Worm (Caenorhabditis elegans) whole organism, L2 larva: Measurements from ENCODE around the gene F46G11.4.
A peak's percentile ranks its signal among the peaks of the same experiment; 100 is the strongest.

Experiments used
- C34F6.9 ChIP-seq: fragments of 150-350 bp; optimal IDR thresholded peaks from 2 replicates; lab custom pipeline; 2014; ENCODE audit warnings: missing biosample characterization, missing genetic modification characterization
- F13H6.1 ChIP-seq: sonication (generic microtip); optimal IDR thresholded peaks from 2 replicates; lab custom pipeline; 2016; ENCODE audit warnings: missing genetic modification characterization, missing compliant biosample characterization
- R02D3.7 ChIP-seq: fragments of 150-350 bp; optimal IDR thresholded peaks from 2 replicates; lab custom pipeline; 2014; ENCODE audit warnings: missing biosample characterization, missing genetic modification characterization
- Y55F3AM.14 ChIP-seq: fragments of 200-800 bp; sonication (Bioruptor generic); optimal IDR thresholded peaks from 2 replicates; lab custom pipeline; 2018; ENCODE audit warnings: mild to moderate bottlenecking, missing genetic modification characterization, missing compliant biosample characterization
- ZK546.5 ChIP-seq: sonication (generic microtip); optimal IDR thresholded peaks from 2 replicates; lab custom pipeline; 2017; ENCODE audit warnings: missing biosample characterization, missing genetic modification characterization
- alr-1 ChIP-seq: fragments of 150-350 bp; optimal IDR thresholded peaks from 2 replicates; lab custom pipeline; 2014; ENCODE audit warnings: missing biosample characterization, missing genetic modification characterization
- aly-2 ChIP-seq: fragments of 150-350 bp; optimal IDR thresholded peaks from 2 replicates; lab custom pipeline; 2014; ENCODE audit warnings: missing biosample characterization, missing genetic modification characterization
- ama-1 ChIP-seq: fragments of 150-350 bp; optimal IDR thresholded peaks from 2 replicates; lab custom pipeline; 2018; ENCODE audit warnings: inconsistent platforms
- blmp-1 ChIP-seq: sonication (generic microtip); optimal IDR thresholded peaks from 2 replicates; lab custom pipeline; 2017; ENCODE audit warnings: missing genetic modification characterization, mild to moderate bottlenecking, missing compliant biosample characterization, antibody characterized with exemption, moderate library complexity; ENCODE audit not compliant: insufficient read depth
- ceh-16 ChIP-seq: fragments of 150-350 bp; optimal IDR thresholded peaks from 2 replicates; lab custom pipeline; 2014; ENCODE audit warnings: missing biosample characterization, missing genetic modification characterization
- ceh-82 ChIP-seq: fragments of 150-350 bp; optimal IDR thresholded peaks from 2 replicates; lab custom pipeline; 2014; ENCODE audit warnings: missing biosample characterization, missing genetic modification characterization
- crh-2 ChIP-seq: sonication (generic microtip); optimal IDR thresholded peaks from 2 replicates; lab custom pipeline; 2017; ENCODE audit warnings: missing biosample characterization, missing genetic modification characterization
- dmd-4 ChIP-seq: sonication (generic microtip); optimal IDR thresholded peaks from 2 replicates; lab custom pipeline; 2017; ENCODE audit warnings: missing biosample characterization, missing genetic modification characterization
- egl-27 ChIP-seq: sonication (generic microtip); optimal IDR thresholded peaks from 3 replicates; lab custom pipeline; 2017; ENCODE audit warnings: missing biosample characterization, missing genetic modification reagents, missing genetic modification characterization
- elt-3 ChIP-seq: sonication (generic microtip); optimal IDR thresholded peaks from 2 replicates; lab custom pipeline; 2017; ENCODE audit warnings: missing biosample characterization, missing genetic modification characterization
- fos-1 ChIP-seq: fragments of 150-350 bp; optimal IDR thresholded peaks from 2 replicates; lab custom pipeline; 2014; ENCODE audit warnings: missing biosample characterization, missing genetic modification characterization
- gmeb-1 ChIP-seq: fragments of 150-350 bp; optimal IDR thresholded peaks from 2 replicates; lab custom pipeline; 2014; ENCODE audit warnings: missing biosample characterization, missing genetic modification characterization
- lin-11 ChIP-seq: fragments of 150-350 bp; sonication (generic microtip); optimal IDR thresholded peaks from 2 replicates; lab custom pipeline; 2014; ENCODE audit warnings: missing biosample characterization, missing genetic modification characterization, inconsistent platforms, mixed read lengths
- lin-13 ChIP-seq: fragments of 150-350 bp; optimal IDR thresholded peaks from 2 replicates; lab custom pipeline; 2014; ENCODE audit warnings: missing biosample characterization, missing genetic modification reagents, missing genetic modification characterization
- lin-39 ChIP-seq: fragments of 150-350 bp; optimal IDR thresholded peaks from 2 replicates; lab custom pipeline; 2014; ENCODE audit warnings: missing biosample characterization, missing genetic modification reagents, missing genetic modification characterization
- lsy-2 ChIP-seq, 2 experiments: fragments of 150-350 bp in 1 of 2; sonication (generic microtip) in 1 of 2; optimal IDR thresholded peaks; 2 replicates each; lab custom pipeline; 2014 to 2017; ENCODE audit warnings: missing biosample characterization in 2 of 2, missing genetic modification characterization in 2 of 2
- mab-5 ChIP-seq: fragments of 150-350 bp; optimal IDR thresholded peaks from 2 replicates; lab custom pipeline; 2014; ENCODE audit warnings: missing biosample characterization, missing genetic modification characterization
- mbf-1 ChIP-seq: sonication (generic microtip); optimal IDR thresholded peaks from 2 replicates; lab custom pipeline; 2017; ENCODE audit warnings: missing biosample characterization, missing genetic modification characterization
- mdl-1 ChIP-seq, 2 experiments: fragments of 150-350 bp in 1 of 2; sonication (generic microtip) in 1 of 2; optimal IDR thresholded peaks; 2 replicates each; lab custom pipeline; 2017; ENCODE audit warnings: missing biosample characterization in 2 of 2, missing genetic modification characterization in 2 of 2
- nhr-10 ChIP-seq: sonication (generic microtip); optimal IDR thresholded peaks from 2 replicates; lab custom pipeline; 2017; ENCODE audit warnings: missing biosample characterization, missing genetic modification characterization
- nhr-11 ChIP-seq: fragments of 150-350 bp; optimal IDR thresholded peaks from 2 replicates; lab custom pipeline; 2014; ENCODE audit warnings: missing biosample characterization, missing genetic modification characterization
- nhr-12 ChIP-seq: fragments of 150-350 bp; optimal IDR thresholded peaks from 2 replicates; lab custom pipeline; 2014; ENCODE audit warnings: missing biosample characterization, missing genetic modification characterization
- nhr-129 ChIP-seq: fragments of 150-350 bp; optimal IDR thresholded peaks from 2 replicates; lab custom pipeline; 2014; ENCODE audit warnings: missing biosample characterization, missing genetic modification characterization
- nhr-21 ChIP-seq: fragments of 150-350 bp; optimal IDR thresholded peaks from 2 replicates; lab custom pipeline; 2014; ENCODE audit warnings: missing biosample characterization, missing genetic modification characterization
- nhr-23 ChIP-seq: fragments of 150-350 bp; optimal IDR thresholded peaks from 2 replicates; lab custom pipeline; 2014; ENCODE audit warnings: missing biosample characterization, missing genetic modification reagents, missing genetic modification characterization
- nhr-237 ChIP-seq: fragments of 150-350 bp; optimal IDR thresholded peaks from 2 replicates; lab custom pipeline; 2014; ENCODE audit warnings: missing biosample characterization, missing genetic modification characterization
- nhr-25 ChIP-seq: fragments of 150-350 bp; sonication (generic microtip); optimal IDR thresholded peaks from 3 replicates; lab custom pipeline; 2014; ENCODE audit warnings: missing biosample characterization, missing genetic modification characterization
- nhr-6 ChIP-seq: fragments of 150-350 bp; optimal IDR thresholded peaks from 2 replicates; lab custom pipeline; 2014; ENCODE audit warnings: missing biosample characterization, missing genetic modification characterization
- nhr-77 ChIP-seq: fragments of 150-350 bp; optimal IDR thresholded peaks from 2 replicates; lab custom pipeline; 2014; ENCODE audit warnings: missing biosample characterization, missing genetic modification characterization
- peb-1 ChIP-seq: fragments of 150-350 bp; optimal IDR thresholded peaks from 2 replicates; lab custom pipeline; 2014; ENCODE audit warnings: missing biosample characterization, missing genetic modification characterization
- sem-4 ChIP-seq: fragments of 150-350 bp; optimal IDR thresholded peaks from 2 replicates; lab custom pipeline; 2014; ENCODE audit warnings: missing biosample characterization, missing genetic modification reagents, missing genetic modification characterization
- skn-1 ChIP-seq: sonication (generic microtip); optimal IDR thresholded peaks from 2 replicates; lab custom pipeline; 2017; ENCODE audit warnings: missing biosample characterization, missing genetic modification characterization
- sma-3 ChIP-seq: sonication (generic microtip); optimal IDR thresholded peaks from 2 replicates; lab custom pipeline; 2016; ENCODE audit warnings: missing genetic modification reagents, missing genetic modification characterization, missing compliant biosample characterization
- sma-9 ChIP-seq, 2 experiments: fragments of 150-350 bp in 1 of 2; sonication (generic microtip) in 1 of 2; optimal IDR thresholded peaks; 2 replicates each; lab custom pipeline; 2014 to 2016; ENCODE audit warnings: missing genetic modification characterization in 2 of 2, mild to moderate bottlenecking in 1 of 2, missing biosample characterization in 1 of 2, missing compliant biosample characterization in 1 of 2, missing genetic modification reagents in 1 of 2, moderate library complexity in 1 of 2
- snpc-4 ChIP-seq: fragments of 150-350 bp; optimal IDR thresholded peaks from 2 replicates; lab custom pipeline; 2014; ENCODE audit warnings: missing biosample characterization, missing genetic modification characterization
- unc-39 ChIP-seq: fragments of 150-350 bp; optimal IDR thresholded peaks from 2 replicates; lab custom pipeline; 2014; ENCODE audit warnings: missing biosample characterization, missing genetic modification characterization
- unc-55 ChIP-seq: fragments of 150-350 bp; sonication (generic microtip); optimal IDR thresholded peaks from 3 replicates; lab custom pipeline; 2014; ENCODE audit warnings: missing biosample characterization, missing genetic modification reagents, missing genetic modification characterization
- unc-62 ChIP-seq: fragments of 150-350 bp; optimal IDR thresholded peaks from 2 replicates; lab custom pipeline; 2014; ENCODE audit warnings: missing biosample characterization, missing genetic modification reagents, missing genetic modification characterization
- zag-1 ChIP-seq: fragments of 150-350 bp; optimal IDR thresholded peaks from 2 replicates; lab custom pipeline; 2014; ENCODE audit warnings: missing biosample characterization, missing genetic modification characterization
- ztf-1 ChIP-seq: fragments of 200-800 bp; sonication (Bioruptor generic); conservative IDR thresholded peaks from 2 replicates; pipeline ENCODE4 v1.3.6; 2022; ENCODE audit warnings: missing genetic modification characterization, missing compliant biosample characterization
- ztf-11 ChIP-seq: sonication (generic microtip); optimal IDR thresholded peaks from 2 replicates; lab custom pipeline; 2017; ENCODE audit warnings: missing biosample characterization, missing genetic modification characterization
- ztf-4 ChIP-seq: fragments of 150-350 bp; optimal IDR thresholded peaks from 2 replicates; lab custom pipeline; 2014; ENCODE audit warnings: missing biosample characterization, missing genetic modification characterization

The F46G11.4 gene

ce11 chrX:5811997-5812562 lies 13.5 kb upstream of the F46G11.4 start:
- TF ChIP-seq nhr-6 (tag; lab: Kevin White, UChicago) = no peak
- peak; percentile 46 for TF ChIP-seq nhr-129 (tag; lab: Kevin White, UChicago)
- peak; percentile 3 for TF ChIP-seq lin-13 (GFP tag; lab: Kevin White, UChicago)
- peak; percentile 83 for TF ChIP-seq nhr-21 (tag; lab: Kevin White, UChicago)
- TF ChIP-seq zag-1 (tag; lab: Kevin White, UChicago) = peak; percentile 63
- TF ChIP-seq unc-62 (GFP tag; lab: Kevin White, UChicago) = peak; percentile 20
- no peak for TF ChIP-seq ztf-11
- no peak for TF ChIP-seq ceh-82 (tag; lab: Kevin White, UChicago)
- peak; percentile 41 for TF ChIP-seq unc-55 (GFP tag; lab: Kevin White, UChicago)
- TF ChIP-seq nhr-23 (tag; lab: Kevin White, UChicago) = no peak
- TF ChIP-seq sem-4 (tag; lab: Kevin White, UChicago) = peak; percentile 91
- TF ChIP-seq crh-2 (tag; lab: Kevin White, UChicago) = peak; percentile 68
- peak; percentile 66 for TF ChIP-seq lin-39 (tag; lab: Kevin White, UChicago)
- no peak for TF ChIP-seq gmeb-1
- TF ChIP-seq skn-1 (tag; lab: Kevin White, UChicago) = no peak
- TF ChIP-seq nhr-77 = no peak
- TF ChIP-seq sma-9 (GFP tag; optimal IDR thresholded peaks at IDR 0.05; lab: Kevin White, UChicago) = peak; percentile 87
- no peak for TF ChIP-seq sma-9 (tag; optimal IDR thresholded peaks at IDR 0.05; lab: Kevin White, UChicago)
- TF ChIP-seq nhr-237 (tag; lab: Kevin White, UChicago) = no peak
- TF ChIP-seq lsy-2 (tag; optimal IDR thresholded peaks at IDR 0.05; lab: Kevin White, UChicago) = peak in 1 of 2 experiments; percentile 76
- TF ChIP-seq snpc-4 (tag; lab: Kevin White, UChicago) = no peak
- TF ChIP-seq nhr-10 = no peak
- TF ChIP-seq Y55F3AM.14 = peak; percentile 98
- peak; percentile 76 for TF ChIP-seq egl-27 (tag; lab: Kevin White, UChicago)
- TF ChIP-seq lin-11 (tag; lab: Kevin White, UChicago) = peak; percentile 47
- TF ChIP-seq sma-3 (GFP tag; lab: Kevin White, UChicago) = peak; percentile 58
- no peak for TF ChIP-seq blmp-1 (tag; lab: Kevin White, UChicago)
- TF ChIP-seq mdl-1 (tag; optimal IDR thresholded peaks at IDR 0.05; lab: Kevin White, UChicago) = peak; percentile 68 to 81
- peak; percentile 51 for TF ChIP-seq C34F6.9 (tag; lab: Kevin White, UChicago)
- no peak for TF ChIP-seq ztf-4 (tag; lab: Kevin White, UChicago)
- TF ChIP-seq dmd-4 (tag; lab: Kevin White, UChicago) = no peak
- TF ChIP-seq peb-1 (tag; lab: Kevin White, UChicago) = peak; percentile 94
- TF ChIP-seq F13H6.1 = peak; percentile 100
- TF ChIP-seq ceh-16 (tag; lab: Kevin White, UChicago) = no peak
- peak; percentile 49 for TF ChIP-seq fos-1 (tag; lab: Kevin White, UChicago)

- no peak for TF ChIP-seq zag-1 (tag; lab: Kevin White, UChicago)
- no peak for TF ChIP-seq aly-2 (tag; lab: Kevin White, UChicago)
- TF ChIP-seq lsy-2 (tag; optimal IDR thresholded peaks at IDR 0.05; lab: Kevin White, UChicago) = peak in 1 of 2 experiments; percentile 14
- TF ChIP-seq mab-5 (tag; lab: Kevin White, UChicago) = no peak
- TF ChIP-seq peb-1 (tag; lab: Kevin White, UChicago) = no peak
- no peak for TF ChIP-seq unc-62 (GFP tag; lab: Kevin White, UChicago)
- no peak for TF ChIP-seq R02D3.7 (tag; lab: Kevin White, UChicago)
- TF ChIP-seq ztf-11 = no peak
- TF ChIP-seq blmp-1 (tag; lab: Kevin White, UChicago) = peak; percentile 54
- no peak for TF ChIP-seq ztf-4 (tag; lab: Kevin White, UChicago)
- TF ChIP-seq mdl-1 (tag; optimal IDR thresholded peaks at IDR 0.05; lab: Kevin White, UChicago) = no peak
- TF ChIP-seq dmd-4 (tag; lab: Kevin White, UChicago) = no peak
- no peak for TF ChIP-seq nhr-11 (tag; lab: Kevin White, UChicago)
- no peak for TF ChIP-seq mbf-1
- no peak for TF ChIP-seq elt-3
- no peak for TF ChIP-seq nhr-6 (tag; lab: Kevin White, UChicago)
- TF ChIP-seq nhr-12 (tag; lab: Kevin White, UChicago) = no peak
- TF ChIP-seq nhr-237 (tag; lab: Kevin White, UChicago) = no peak
- no peak for TF ChIP-seq gmeb-1
- peak; percentile 44 for TF ChIP-seq sma-3 (GFP tag; lab: Kevin White, UChicago)
- no peak for TF ChIP-seq ztf-1 (GFP tag; lab: Robert Waterston, UW)
- TF ChIP-seq ama-1 (lab: Kevin White, UChicago) = no peak
- peak; percentile 46 for TF ChIP-seq egl-27 (tag; lab: Kevin White, UChicago)
- no peak for TF ChIP-seq lin-39 (tag; lab: Kevin White, UChicago)
- no peak for TF ChIP-seq F13H6.1
- TF ChIP-seq nhr-10 = no peak
- TF ChIP-seq nhr-77 = no peak
- peak; percentile 29 for TF ChIP-seq fos-1 (tag; lab: Kevin White, UChicago)
- TF ChIP-seq unc-55 (GFP tag; lab: Kevin White, UChicago) = no peak
- TF ChIP-seq nhr-129 (tag; lab: Kevin White, UChicago) = no peak
- TF ChIP-seq ZK546.5 (tag; lab: Kevin White, UChicago) = no peak
- TF ChIP-seq nhr-25 (tag; lab: Kevin White, UChicago) = peak; percentile 86
- TF ChIP-seq crh-2 (tag; lab: Kevin White, UChicago) = peak; percentile 38
- TF ChIP-seq lin-11 (tag; lab: Kevin White, UChicago) = no peak
- TF ChIP-seq Y55F3AM.14 = no peak
- TF ChIP-seq nhr-21 (tag; lab: Kevin White, UChicago) = peak; percentile 8
- TF ChIP-seq C34F6.9 (tag; lab: Kevin White, UChicago) = no peak
- peak; percentile 44 for TF ChIP-seq sma-9 (GFP tag; optimal IDR thresholded peaks at IDR 0.05; lab: Kevin White, UChicago)
- no peak for TF ChIP-seq sma-9 (tag; optimal IDR thresholded peaks at IDR 0.05; lab: Kevin White, UChicago)
- no peak for TF ChIP-seq unc-39 (tag; lab: Kevin White, UChicago)
- TF ChIP-seq alr-1 (tag; lab: Kevin White, UChicago) = no peak
These were observed 12.1 kb upstream of the F46G11.4 start for ce11 chrX:5810677-5811076.
